Fruit fly (Drosophila melanogaster) whole organism, embryonic: ENCODE data around the gene Bgb.
A peak's percentile ranks its signal among the peaks of the same experiment; 100 is the strongest.

Experiments
- Adf1 ChIP-seq: fragments of 200-800 bp; sonication (Bioruptor generic); IDR thresholded peaks from 2 replicates; pipeline ENCODE4 v1.3.6; 2022; ENCODE audit warnings: missing biosample characterization, missing genetic modification characterization
- Awh ChIP-seq: fragments of 200-800 bp; sonication (Bioruptor generic); IDR thresholded peaks from 2 replicates; pipeline ENCODE4, ENCODE4 v1.3.6; 2022; ENCODE audit warnings: missing biosample characterization, missing genetic modification characterization
- CG11695 ChIP-seq: fragments of 200-800 bp; sonication (Bioruptor generic); IDR thresholded peaks from 3 replicates; pipeline ENCODE4 v1.3.6; 2022; ENCODE audit warnings: missing biosample characterization, missing genetic modification characterization
- CG13123 ChIP-seq: fragments of 200-800 bp; sonication (Bioruptor generic); optimal IDR thresholded peaks from 2 replicates; lab custom pipeline; 2016; ENCODE audit warnings: missing biosample characterization, missing genetic modification characterization
- CG13424 ChIP-seq: fragments of 200-800 bp; sonication (Bioruptor generic); optimal IDR thresholded peaks from 2 replicates; lab custom pipeline; 2019; ENCODE audit warnings: missing biosample characterization, mild to moderate bottlenecking, missing genetic modification characterization, moderate library complexity
- CG1647 ChIP-seq: fragments of 200-800 bp; sonication (Bioruptor generic); optimal IDR thresholded peaks from 3 replicates; lab custom pipeline; 2016; ENCODE audit warnings: missing biosample characterization, missing genetic modification characterization
- CG17568 ChIP-seq: fragments of 200-800 bp; sonication (Bioruptor generic); optimal IDR thresholded peaks from 2 replicates; lab custom pipeline; 2018; ENCODE audit warnings: missing biosample characterization, mild to moderate bottlenecking, missing genetic modification characterization, moderate library complexity
- CG17829 ChIP-seq: fragments of 200-800 bp; optimal IDR thresholded peaks from 2 replicates; lab custom pipeline; 2019; ENCODE audit warnings: missing biosample characterization, mild to moderate bottlenecking, missing genetic modification characterization, moderate library complexity
- CG2116 ChIP-seq: fragments of 200-800 bp; sonication (Bioruptor generic); optimal IDR thresholded peaks from 3 replicates; lab custom pipeline; 2018; ENCODE audit warnings: missing biosample characterization, mild to moderate bottlenecking, missing genetic modification characterization
- CG2120 ChIP-seq: fragments of 200-800 bp; sonication (Bioruptor generic); optimal IDR thresholded peaks from 3 replicates; lab custom pipeline; 2016; ENCODE audit warnings: missing biosample characterization, missing genetic modification characterization
- CG2875 ChIP-seq: fragments of 200-800 bp; sonication (Bioruptor generic); optimal IDR thresholded peaks from 2 replicates; lab custom pipeline; 2017; ENCODE audit warnings: missing biosample characterization, mild to moderate bottlenecking, missing genetic modification characterization, missing genetic modification reagents
- CG3838 ChIP-seq: fragments of 200-800 bp; sonication (Bioruptor generic); optimal IDR thresholded peaks from 3 replicates; lab custom pipeline; 2016; ENCODE audit warnings: missing biosample characterization, missing genetic modification characterization
- CG3847 ChIP-seq: fragments of 200-800 bp; sonication (Bioruptor generic); IDR thresholded peaks from 2 replicates; pipeline ENCODE4 v1.3.6; 2022; ENCODE audit warnings: missing biosample characterization, missing genetic modification characterization
- CG3995 ChIP-seq: fragments of 200-800 bp; sonication (Bioruptor generic); optimal IDR thresholded peaks from 3 replicates; lab custom pipeline; 2016; ENCODE audit warnings: missing biosample characterization, missing genetic modification characterization
- CG4730 ChIP-seq: fragments of 200-800 bp; sonication (Bioruptor generic); IDR thresholded peaks from 2 replicates; pipeline ENCODE4 v1.3.6; 2022; ENCODE audit warnings: missing biosample characterization, missing genetic modification characterization
- CG7372 ChIP-seq: fragments of 200-800 bp; sonication (Bioruptor generic); IDR thresholded peaks from 2 replicates; pipeline ENCODE4 v1.3.6; 2022; ENCODE audit warnings: missing biosample characterization, missing genetic modification characterization
- CG8478 ChIP-seq: fragments of >200 bp; optimal IDR thresholded peaks from 2 replicates; lab custom pipeline; 2018
- CG9727 ChIP-seq: fragments of 200-800 bp; sonication (Bioruptor generic); optimal IDR thresholded peaks from 3 replicates; lab custom pipeline; 2017; ENCODE audit warnings: missing biosample characterization, mild to moderate bottlenecking, missing genetic modification characterization
- CG9932 ChIP-seq: fragments of 200-800 bp; sonication (Bioruptor generic); IDR thresholded peaks from 2 replicates; pipeline ENCODE4 v1.3.6; 2022; ENCODE audit warnings: missing biosample characterization, missing genetic modification characterization
- Chrac-16 ChIP-seq: fragments of 200-800 bp; sonication (Bioruptor generic); optimal IDR thresholded peaks from 3 replicates; lab custom pipeline; 2016; ENCODE audit warnings: missing biosample characterization, missing genetic modification characterization
- Dek ChIP-seq: fragments of 200-800 bp; sonication (Bioruptor generic); optimal IDR thresholded peaks from 3 replicates; lab custom pipeline; 2019; ENCODE audit warnings: missing biosample characterization, mild to moderate bottlenecking, missing genetic modification characterization, moderate library complexity
- Eip74EF ChIP-seq, 2 experiments: fragments of 200-800 bp in 1 of 2; fragments of >200 bp in 1 of 2; sonication (Bioruptor generic) in 1 of 2; optimal IDR thresholded peaks; 2 replicates each; lab custom pipeline; 2017 to 2019; ENCODE audit warnings: missing biosample characterization in 2 of 2, missing genetic modification characterization in 2 of 2, mild to moderate bottlenecking in 1 of 2, moderate library complexity in 1 of 2
- HmgD ChIP-seq: fragments of 200-800 bp; sonication (Bioruptor generic); optimal IDR thresholded peaks from 3 replicates; lab custom pipeline; 2016; ENCODE audit warnings: missing biosample characterization, missing genetic modification characterization
- Kr ChIP-seq: fragments of 200-800 bp; sonication (Bioruptor generic); optimal IDR thresholded peaks from 2 replicates; lab custom pipeline; 2017; ENCODE audit warnings: missing biosample characterization, mild to moderate bottlenecking, missing genetic modification characterization
- Max ChIP-seq: fragments of 200-800 bp; sonication (Bioruptor generic); optimal IDR thresholded peaks from 2 replicates; lab custom pipeline; 2016; ENCODE audit warnings: missing biosample characterization, mild to moderate bottlenecking, missing genetic modification characterization
- Mrtf ChIP-seq: fragments of 200-800 bp; sonication (Bioruptor generic); IDR thresholded peaks from 3 replicates; pipeline ENCODE4 v1.3.6; 2022; ENCODE audit warnings: missing biosample characterization, missing genetic modification characterization
- Nf-YA ChIP-seq: fragments of 200-800 bp; sonication (Bioruptor generic); IDR thresholded peaks from 2 replicates; pipeline ENCODE4 v1.3.6; 2022; ENCODE audit warnings: missing biosample characterization, missing genetic modification characterization
- Pdp1 ChIP-seq, 2 experiments: fragments of 200-800 bp; sonication (Bioruptor generic); optimal IDR thresholded peaks; 3 replicates each; lab custom pipeline; 2016; ENCODE audit warnings: missing biosample characterization in 2 of 2, missing genetic modification characterization in 2 of 2, mild to moderate bottlenecking in 1 of 2, moderate library complexity in 1 of 2
- Stat92E ChIP-seq, 3 experiments: fragments of >200 bp in 2 of 3; fragments of 200-800 bp in 1 of 3; sonication (Bioruptor generic) in 1 of 3; optimal IDR thresholded peaks; 2 replicates each; lab custom pipeline; 2017 to 2019; ENCODE audit warnings: missing biosample characterization in 3 of 3, missing genetic modification characterization in 3 of 3, mild to moderate bottlenecking in 1 of 3, moderate library complexity in 1 of 3
- TFAM ChIP-seq: fragments of 200-800 bp; sonication (Bioruptor generic); optimal IDR thresholded peaks from 2 replicates; lab custom pipeline; 2017; ENCODE audit warnings: missing biosample characterization, missing genetic modification characterization, inconsistent platforms
- az2 ChIP-seq: fragments of 200-800 bp; sonication (Bioruptor generic); optimal IDR thresholded peaks from 3 replicates; lab custom pipeline; 2016; ENCODE audit warnings: missing biosample characterization, missing genetic modification characterization
- bcd ChIP-seq: fragments of 200-800 bp; sonication (Bioruptor generic); optimal IDR thresholded peaks from 2 replicates; lab custom pipeline; 2017; ENCODE audit warnings: missing biosample characterization, mild to moderate bottlenecking, missing genetic modification characterization
- cato ChIP-seq: fragments of 200-800 bp; sonication (Bioruptor generic); optimal IDR thresholded peaks from 2 replicates; lab custom pipeline; 2016; ENCODE audit warnings: missing biosample characterization, missing genetic modification characterization, borderline replicate concordance
- dati ChIP-seq: fragments of 200-800 bp; sonication (Bioruptor generic); IDR thresholded peaks from 2 replicates; pipeline ENCODE4 v1.3.6; 2022; ENCODE audit warnings: missing biosample characterization, missing genetic modification characterization
- dmrt99B ChIP-seq: fragments of 200-800 bp; sonication (Bioruptor generic); optimal IDR thresholded peaks from 2 replicates; lab custom pipeline; 2018; ENCODE audit warnings: missing biosample characterization, mild to moderate bottlenecking, missing genetic modification characterization, moderate library complexity
- dysf ChIP-seq: fragments of 200-800 bp; sonication (Bioruptor generic); IDR thresholded peaks from 3 replicates; pipeline ENCODE4 v1.3.6; 2022; ENCODE audit warnings: missing biosample characterization, missing genetic modification characterization
- lilli ChIP-seq: fragments of 200-800 bp; sonication (Bioruptor generic); optimal IDR thresholded peaks from 3 replicates; lab custom pipeline; 2016; ENCODE audit warnings: missing biosample characterization, missing genetic modification characterization
- maf-S ChIP-seq: fragments of 200-800 bp; sonication (Bioruptor generic); optimal IDR thresholded peaks from 2 replicates; lab custom pipeline; 2016; ENCODE audit warnings: missing biosample characterization, missing genetic modification characterization
- nerfin-2 ChIP-seq: fragments of 200-800 bp; sonication (Bioruptor generic); IDR thresholded peaks from 2 replicates; pipeline ENCODE4 v1.3.6; 2022; ENCODE audit warnings: missing biosample characterization, missing genetic modification characterization; ENCODE audit not compliant: partially characterized antibody
- onecut ChIP-seq: fragments of 200-800 bp; sonication (Bioruptor generic); IDR thresholded peaks from 2 replicates; pipeline ENCODE4 v1.3.6; 2022; ENCODE audit warnings: missing biosample characterization, missing genetic modification characterization
- p53 ChIP-seq: fragments of 200-800 bp; sonication (Bioruptor generic); optimal IDR thresholded peaks from 2 replicates; lab custom pipeline; 2016; ENCODE audit warnings: missing biosample characterization, missing genetic modification characterization
- sna ChIP-seq: fragments of 200-800 bp; sonication (Bioruptor generic); IDR thresholded peaks from 2 replicates; pipeline ENCODE4 v1.3.6; 2022; ENCODE audit warnings: missing biosample characterization, missing genetic modification characterization; ENCODE audit not compliant: partially characterized antibody
- so ChIP-seq: fragments of 200-800 bp; sonication (Bioruptor generic); IDR thresholded peaks from 3 replicates; pipeline ENCODE4 v1.3.6; 2022; ENCODE audit warnings: missing biosample characterization, missing genetic modification characterization
- toy ChIP-seq: fragments of 200-800 bp; sonication (Bioruptor generic); IDR thresholded peaks from 2 replicates; pipeline ENCODE4 v1.3.6; 2022; ENCODE audit warnings: missing biosample characterization, missing genetic modification characterization
- trh ChIP-seq: fragments of 200-800 bp; sonication (Bioruptor generic); optimal IDR thresholded peaks from 2 replicates; lab custom pipeline; 2016; ENCODE audit warnings: missing biosample characterization, missing genetic modification characterization
- tx ChIP-seq: fragments of 200-800 bp; sonication (Bioruptor generic); optimal IDR thresholded peaks from 2 replicates; lab custom pipeline; 2016; ENCODE audit warnings: missing biosample characterization, missing genetic modification characterization
- unc-4 ChIP-seq: fragments of 200-800 bp; sonication (Bioruptor generic); IDR thresholded peaks from 2 replicates; pipeline ENCODE4 v1.3.6; 2022; ENCODE audit warnings: missing biosample characterization, missing genetic modification characterization; ENCODE audit not compliant: partially characterized antibody
- wdn ChIP-seq: fragments of 200-800 bp; sonication (Bioruptor generic); IDR thresholded peaks from 2 replicates; pipeline ENCODE4 v1.3.6; 2022; ENCODE audit warnings: missing biosample characterization, missing genetic modification characterization
- wor ChIP-seq: fragments of 200-800 bp; sonication (Bioruptor generic); IDR thresholded peaks from 2 replicates; pipeline ENCODE4 v1.3.6; 2022; ENCODE audit warnings: missing biosample characterization, missing genetic modification characterization
- zfh1 ChIP-seq: fragments of 200-800 bp; sonication (Bioruptor generic); IDR thresholded peaks from 3 replicates; pipeline ENCODE4 v1.3.6; 2022; ENCODE audit warnings: missing biosample characterization, missing genetic modification characterization

Gene Bgb

dm6 chr3L:1639185-1639812, at the start of gene Bgb, which contains the start of gene Mettl2 (continued):
- TF ChIP-seq az2 (GFP tag; lab: Kevin White, UChicago) (peak; percentile 72), CG4730 (GFP tag; lab: Robert Waterston, UW) (peak; percentile 77), CG1647 (peak; percentile 75), Adf1 (GFP tag; lab: Robert Waterston, UW) (no peak), dati (no peak), trh (no peak), toy (GFP tag; lab: Robert Waterston, UW) (peak; percentile 51; the same call in 1 of the 2 replicates), HmgD (GFP tag; lab: Kevin White, UChicago) (peak; percentile 53), CG17829 (tag; lab: Kevin White, UChicago) (peak; percentile 77), CG11695 (GFP tag; lab: Robert Waterston, UW) (peak; percentile 81; the same call in 2 of the 3 replicates), tx (peak; percentile 76), Awh (GFP tag; lab: Robert Waterston, UW) (peak; percentile 25; the same call in 1 of the 2 replicates), CG9932 (peak; percentile 91), bcd (GFP tag; lab: Kevin White, UChicago) (peak; percentile 75), CG13123 (GFP tag; lab: Kevin White, UChicago) (peak; percentile 50), CG8478 (lab: Kevin White, UChicago) (no peak), Nf-YA (GFP tag; lab: Robert Waterston, UW) (no peak), unc-4 (peak; percentile 72), maf-S (GFP tag; lab: Kevin White, UChicago) (peak; percentile 80), Dek (peak; percentile 61), CG3838 (GFP tag; lab: Kevin White, UChicago) (no peak), CG17568 (GFP tag; lab: Kevin White, UChicago) (no peak), Mrtf (GFP tag; lab: Robert Waterston, UW) (peak; percentile 78), lilli (GFP tag; lab: Kevin White, UChicago) (peak; percentile 90), Pdp1 (GFP tag; optimal IDR thresholded peaks at IDR 0.05; lab: Kevin White, UChicago) (peak in 1 of 2 experiments; percentile 90), wdn (GFP tag; lab: Robert Waterston, UW) (peak; percentile 59; the same call in 1 of the 2 replicates), Kr (GFP tag; lab: Kevin White, UChicago) (no peak), CG2875 (GFP tag; lab: Kevin White, UChicago) (no peak), CG2116 (peak; percentile 53), CG3847 (peak; percentile 82), CG9727 (peak; percentile 72), nerfin-2 (GFP tag; lab: Robert Waterston, UW) (no peak), so (GFP tag; lab: Robert Waterston, UW) (no peak; the same call in 2 of the 3 replicates), wor (GFP tag; lab: Robert Waterston, UW) (peak; percentile 53), CG13424 (tag; lab: Kevin White, UChicago) (peak; percentile 76), dmrt99B (tag; lab: Kevin White, UChicago) (no peak), Max (GFP tag; lab: Kevin White, UChicago) (peak; percentile 60), Stat92E (GFP tag; optimal IDR thresholded peaks at IDR 0.05; lab: Kevin White, UChicago) (no peak), CG3995 (GFP tag; lab: Kevin White, UChicago) (peak; percentile 35), Chrac-16 (GFP tag; lab: Kevin White, UChicago) (peak; percentile 76), dysf (GFP tag; lab: Robert Waterston, UW) (peak; percentile 87), sna (GFP tag; lab: Robert Waterston, UW) (peak; percentile 69; the same call in 1 of the 2 replicates), p53 (peak; percentile 18), onecut (GFP tag; lab: Robert Waterston, UW) (peak; percentile 30; the same call in 1 of the 2 replicates), CG7372 (GFP tag; lab: Robert Waterston, UW) (peak; percentile 83), cato (GFP tag; lab: Kevin White, UChicago) (peak; percentile 66), CG2120 (GFP tag; lab: Kevin White, UChicago) (peak; percentile 88), Eip74EF (GFP tag; optimal IDR thresholded peaks at IDR 0.05; lab: Kevin White, UChicago) (no peak), zfh1 (GFP tag; lab: Robert Waterston, UW) (peak; percentile 84), TFAM (GFP tag; lab: Kevin White, UChicago) (no peak)
